Fruit fly (Drosophila melanogaster): ENCODE measurements around the gene CG12885.

DNA sequence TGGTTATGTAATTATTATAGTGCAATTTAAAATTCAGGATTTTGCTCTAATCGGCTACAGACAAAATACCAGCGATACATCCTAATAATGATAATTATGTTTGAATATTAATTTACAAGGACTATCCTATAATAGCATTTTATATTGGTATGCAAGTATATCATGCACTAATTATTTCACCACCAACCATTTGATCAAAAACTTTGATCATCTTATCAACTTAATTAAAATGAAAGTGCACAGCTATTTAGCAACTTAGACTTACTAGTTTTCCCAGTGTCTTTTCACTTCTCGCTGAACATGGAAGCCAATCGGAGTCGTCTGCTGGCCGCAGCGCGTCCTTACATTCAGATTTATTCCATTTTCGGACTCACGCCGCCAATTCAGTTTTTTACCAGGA lies 25.1 kb downstream of the CG12885 start, which contains the start of gene Gr98d:
- TF ChIP-seq Jarid2 (GFP tag; optimal IDR thresholded peaks at IDR 0.05): no peak
- TF ChIP-seq pita (GFP tag; optimal IDR thresholded peaks at IDR 0.05): no peak
- no peak for TF ChIP-seq CG11456 (GFP tag; IDR thresholded peaks at IDR 0.05)
- no peak for TF ChIP-seq CG2889 (GFP tag; IDR thresholded peaks at IDR 0.05)
- no peak for TF ChIP-seq Six4 (GFP tag; optimal IDR thresholded peaks at IDR 0.05)
- TF ChIP-seq CG11560 (tag; IDR thresholded peaks at IDR 0.05): no peak
- TF ChIP-seq NC2α (GFP tag; optimal IDR thresholded peaks at IDR 0.05): no peak
- no peak for TF ChIP-seq tx (GFP tag; optimal IDR thresholded peaks at IDR 0.05)
- TF ChIP-seq Lpt (GFP tag; optimal IDR thresholded peaks at IDR 0.05): no peak
- TF ChIP-seq Fer2 (tag; optimal IDR thresholded peaks at IDR 0.05): no peak
- no peak for TF ChIP-seq dysf (GFP tag; IDR thresholded peaks at IDR 0.05)
- TF ChIP-seq Doc2 (GFP tag; IDR thresholded peaks at IDR 0.05): no peak
- TF ChIP-seq ssp (GFP tag; IDR thresholded peaks at IDR 0.05): no peak
- TF ChIP-seq ab (GFP tag; optimal IDR thresholded peaks at IDR 0.05): no peak
